Fruit fly (Drosophila melanogaster): ENCODE data around the gene CG13358.

The CG13358 gene

DNA sequence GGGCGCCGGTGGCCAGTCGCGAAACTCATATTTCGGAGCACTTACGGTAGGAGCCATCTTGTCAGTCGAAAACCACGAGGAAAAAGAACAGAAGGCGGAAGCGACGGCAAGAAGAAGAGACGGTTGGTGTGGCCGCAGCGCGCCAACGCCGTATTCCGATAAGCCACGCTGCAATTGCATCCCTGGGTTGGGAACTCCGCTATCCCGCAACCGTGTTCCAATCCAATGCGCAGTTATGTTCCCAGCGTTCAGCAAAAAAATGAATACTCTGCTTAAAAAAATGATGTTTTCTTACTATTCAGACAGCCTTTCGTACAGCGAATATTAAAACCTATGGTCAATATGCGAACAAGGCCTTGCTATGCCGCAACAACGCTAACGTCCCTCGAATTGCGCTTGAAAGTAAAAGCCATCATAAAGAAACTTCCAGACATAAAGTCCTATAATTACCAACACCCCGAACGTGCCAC, 39.6 kb downstream of the CG13358 start, which contains the start of gene RpL22 (continued):
- TF ChIP-seq PHDP (tag; optimal IDR thresholded peaks at IDR 0.05) (peak; percentile 80), CG18011 (GFP tag; optimal IDR thresholded peaks at IDR 0.05) (peak; percentile 77), ac (GFP tag; optimal IDR thresholded peaks at IDR 0.05) (peak; percentile 72), emc (GFP tag; optimal IDR thresholded peaks at IDR 0.05) (peak; percentile 92), ase (GFP tag; IDR thresholded peaks at IDR 0.05) (peak; percentile 83), zfh2 (GFP tag; optimal IDR thresholded peaks at IDR 0.05) (peak; percentile 78), row (GFP tag; IDR thresholded peaks at IDR 0.05) (peak; percentile 51; the same call in 2 of the 3 replicates), exex (tag; optimal IDR thresholded peaks at IDR 0.05) (peak; percentile 52), br (optimal IDR thresholded peaks at IDR 0.05) (no peak), abd-A (tag; optimal IDR thresholded peaks at IDR 0.05) (peak; percentile 85), Pdp1 (GFP tag; optimal IDR thresholded peaks at IDR 0.05) (peak; percentile 80 to 91), grau (tag; optimal IDR thresholded peaks at IDR 0.05) (peak; percentile 79), unpg (GFP tag; optimal IDR thresholded peaks at IDR 0.05) (peak; percentile 79), esg (GFP tag; conservative IDR thresholded peaks at IDR 0.05) (peak; percentile 19; the same call in 1 of the 2 replicates), Opbp (GFP tag; IDR thresholded peaks at IDR 0.05; ENCODE audit: partially characterized antibody) (peak; percentile 70; the same call in 1 of the 3 replicates), CG3726 (GFP tag; IDR thresholded peaks at IDR 0.05) (peak; percentile 81), Rx (GFP tag; IDR thresholded peaks at IDR 0.05) (peak; percentile 87), B-H1 (GFP tag; IDR thresholded peaks at IDR 0.05) (peak; percentile 67), CG8478 (optimal IDR thresholded peaks at IDR 0.05) (no peak), CG15514 (GFP tag; optimal IDR thresholded peaks at IDR 0.05) (peak; percentile 95), Dbx (GFP tag; IDR thresholded peaks at IDR 0.05) (peak; percentile 92), CG15073 (GFP tag; optimal IDR thresholded peaks at IDR 0.05) (no peak), z (GFP tag; IDR thresholded peaks at IDR 0.05) (peak; percentile 61; the same call in 2 of the 3 replicates), CG14441 (GFP tag; IDR thresholded peaks at IDR 0.05) (peak; percentile 75), YL-1 (GFP tag; optimal IDR thresholded peaks at IDR 0.05) (peak; percentile 96), vvl (GFP tag; IDR thresholded peaks at IDR 0.05) (peak; percentile 92), CG7786 (GFP tag; optimal IDR thresholded peaks at IDR 0.05) (peak; percentile 78), cad (GFP tag; optimal IDR thresholded peaks at IDR 0.05) (no peak), fd3F (GFP tag; optimal IDR thresholded peaks at IDR 0.05) (peak; percentile 69), CG31365 (tag; optimal IDR thresholded peaks at IDR 0.05) (peak; percentile 83), Drgx (GFP tag; IDR thresholded peaks at IDR 0.05) (peak; percentile 63), CG17612 (GFP tag; IDR thresholded peaks at IDR 0.05) (peak; percentile 62), dan (GFP tag; IDR thresholded peaks at IDR 0.05) (no peak), bigmax (GFP tag; optimal IDR thresholded peaks at IDR 0.05) (peak; percentile 79), mam (GFP tag; optimal IDR thresholded peaks at IDR 0.05) (peak; percentile 73), Asciz (GFP tag; optimal IDR thresholded peaks at IDR 0.05) (peak; percentile 88), Hey (tag; optimal IDR thresholded peaks at IDR 0.05) (peak; percentile 73), Hand (GFP tag; optimal IDR thresholded peaks at IDR 0.05) (peak; percentile 71), tap (tag; optimal IDR thresholded peaks at IDR 0.05) (peak; percentile 64), CoRest (tag; optimal IDR thresholded peaks at IDR 0.05) (peak; percentile 75), CG9876 (GFP tag; optimal IDR thresholded peaks at IDR 0.05) (peak; percentile 95), CG8924 (tag; optimal IDR thresholded peaks at IDR 0.05) (peak; percentile 79), Lim3 (GFP tag; IDR thresholded peaks at IDR 0.05) (no peak), bcd (GFP tag; optimal IDR thresholded peaks at IDR 0.05) (peak; percentile 94), CG2120 (GFP tag; optimal IDR thresholded peaks at IDR 0.05) (peak; percentile 74), CG7928 (GFP tag; optimal IDR thresholded peaks at IDR 0.05) (peak; percentile 87), CG6683 (GFP tag; optimal IDR thresholded peaks at IDR 0.05) (peak; percentile 86), CG4707 (GFP tag; optimal IDR thresholded peaks at IDR 0.05) (peak; percentile 83), Ssrp (tag; optimal IDR thresholded peaks at IDR 0.05) (peak; percentile 36), gce (GFP tag; IDR thresholded peaks at IDR 0.05) (peak; percentile 90), scrt (GFP tag; optimal IDR thresholded peaks at IDR 0.05) (peak; percentile 86)

All from whole organism, embryonic.